Worm (Caenorhabditis elegans) whole organism, L3 larva: ENCODE results near the gene cima-1.

ENCODE experiments used
- aly-2 ChIP-seq: fragments of 150-350 bp; optimal IDR thresholded peaks from 2 replicates; lab custom pipeline; 2014; ENCODE audit warnings: missing biosample characterization, missing genetic modification characterization
- ama-1 ChIP-seq: fragments of 150-350 bp; optimal IDR thresholded peaks from 2 replicates; lab custom pipeline; 2018
- ceh-9 ChIP-seq: sonication (generic microtip); optimal IDR thresholded peaks from 2 replicates; lab custom pipeline; 2018; ENCODE audit warnings: missing biosample characterization, missing genetic modification characterization
- elt-3 ChIP-seq, 3 experiments: fragments of 150-350 bp in 1 of 3; sonication (generic microtip) in 2 of 3; optimal IDR thresholded peaks; 2 replicates in 2 of 3; 4 replicates in 1 of 3; lab custom pipeline; 2014 to 2017; ENCODE audit warnings: missing biosample characterization in 3 of 3, missing genetic modification characterization in 3 of 3
- fkh-10 ChIP-seq: sonication (generic microtip); optimal IDR thresholded peaks from 2 replicates; lab custom pipeline; 2017; ENCODE audit warnings: missing biosample characterization, missing genetic modification reagents, missing genetic modification characterization
- jun-1 ChIP-seq: fragments of 150-350 bp; optimal IDR thresholded peaks from 2 replicates; lab custom pipeline; 2014; ENCODE audit warnings: missing biosample characterization, missing genetic modification reagents, missing genetic modification characterization
- mml-1 ChIP-seq: fragments of 150-350 bp; sonication (generic microtip); optimal IDR thresholded peaks from 3 replicates; lab custom pipeline; 2014; ENCODE audit warnings: missing biosample characterization, missing genetic modification characterization
- nhr-11 ChIP-seq: fragments of 150-350 bp; optimal IDR thresholded peaks from 2 replicates; lab custom pipeline; 2014; ENCODE audit warnings: missing biosample characterization, missing genetic modification characterization
- nhr-76 ChIP-seq: fragments of 150-350 bp; sonication (generic microtip); optimal IDR thresholded peaks from 5 replicates; lab custom pipeline; 2014; ENCODE audit warnings: missing biosample characterization, missing genetic modification characterization
- pha-4 ChIP-seq: fragments of 150-350 bp; optimal IDR thresholded peaks from 2 replicates; lab custom pipeline; 2014; ENCODE audit warnings: missing biosample characterization, missing genetic modification reagents, missing genetic modification characterization
- tbx-2 ChIP-seq: sonication (generic microtip); optimal IDR thresholded peaks from 2 replicates; lab custom pipeline; 2016; ENCODE audit warnings: mild to moderate bottlenecking, missing genetic modification characterization, missing compliant biosample characterization
- unc-39 ChIP-seq: sonication (generic microtip); optimal IDR thresholded peaks from 4 replicates; lab custom pipeline; 2017; ENCODE audit warnings: missing biosample characterization, missing genetic modification characterization
- zag-1 ChIP-seq: fragments of 150-350 bp; optimal IDR thresholded peaks from 2 replicates; lab custom pipeline; 2014; ENCODE audit warnings: missing biosample characterization, missing genetic modification characterization
- ztf-11 ChIP-seq: fragments of 150-350 bp; optimal IDR thresholded peaks from 2 replicates; lab custom pipeline; 2014; ENCODE audit warnings: missing biosample characterization, missing genetic modification characterization

DNA sequence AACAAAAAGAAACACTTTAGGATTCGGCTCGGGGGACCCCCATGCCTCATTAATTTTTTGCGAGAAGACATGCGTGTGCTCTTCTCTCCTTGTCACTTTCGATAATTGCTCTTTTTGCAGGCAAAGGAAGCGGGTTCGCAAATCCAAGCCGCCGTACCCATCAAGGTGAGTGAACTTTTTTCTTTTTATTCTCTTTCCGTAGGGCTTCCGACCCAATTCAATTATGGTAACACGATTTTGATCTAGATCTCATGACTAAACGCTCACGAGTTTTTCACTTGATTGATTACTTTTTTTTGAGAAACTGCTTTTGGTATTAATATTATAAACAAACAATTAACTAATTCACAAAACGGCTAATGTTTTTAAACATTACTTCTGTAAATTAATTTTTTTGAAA is 38.7 kb upstream of the cima-1 start:
- no peak for TF ChIP-seq ceh-9 (tag; lab: Kevin White, UChicago)
- no peak for TF ChIP-seq pha-4
- TF ChIP-seq ama-1 = no peak
- TF ChIP-seq aly-2 = no peak
- no peak for TF ChIP-seq mml-1
- no peak for TF ChIP-seq fkh-10
- TF ChIP-seq jun-1 (tag; lab: Kevin White, UChicago) = no peak
- no peak for TF ChIP-seq nhr-11 (tag; lab: Kevin White, UChicago)
- no peak for TF ChIP-seq zag-1 (tag; lab: Kevin White, UChicago)
- TF ChIP-seq ztf-11 (tag; lab: Kevin White, UChicago) = no peak
- TF ChIP-seq unc-39 = no peak
- no peak for TF ChIP-seq elt-3 (tag; optimal IDR thresholded peaks at IDR 0.05; lab: Kevin White, UChicago)
- no peak for TF ChIP-seq tbx-2 (tag; lab: Kevin White, UChicago)
- TF ChIP-seq nhr-76 (tag; lab: Kevin White, UChicago) = no peak
